Fruit fly (Drosophila melanogaster) whole organism, wandering third instar larva: ENCODE data around the gene Rbsn-5.

ENCODE experiments used
- Myc ChIP-seq: fragments of >200 bp; optimal IDR thresholded peaks from 2 replicates; lab custom pipeline; 2017
- Sp1 ChIP-seq: fragments of 200-800 bp; sonication (Bioruptor generic); optimal IDR thresholded peaks from 3 replicates; lab custom pipeline; 2019; ENCODE audit warnings: missing biosample characterization, mild to moderate bottlenecking, missing genetic modification characterization, moderate library complexity
- br ChIP-seq: fragments of 200-800 bp; sonication (Bioruptor generic); optimal IDR thresholded peaks from 2 replicates; lab custom pipeline; 2016; ENCODE audit warnings: missing biosample characterization, missing genetic modification characterization
- lola ChIP-seq: fragments of >200 bp; optimal IDR thresholded peaks from 2 replicates; lab custom pipeline; 2017; ENCODE audit warnings: missing biosample characterization, missing genetic modification characterization
- psq ChIP-seq: fragments of 200-800 bp; sonication (Bioruptor generic); optimal IDR thresholded peaks from 3 replicates; lab custom pipeline; 2017; ENCODE audit warnings: missing biosample characterization, mild to moderate bottlenecking, missing genetic modification characterization, moderate library complexity
- usp ChIP-seq: fragments of >200 bp; optimal IDR thresholded peaks from 2 replicates; lab custom pipeline; 2017; ENCODE audit warnings: missing biosample characterization, missing genetic modification characterization

DNA sequence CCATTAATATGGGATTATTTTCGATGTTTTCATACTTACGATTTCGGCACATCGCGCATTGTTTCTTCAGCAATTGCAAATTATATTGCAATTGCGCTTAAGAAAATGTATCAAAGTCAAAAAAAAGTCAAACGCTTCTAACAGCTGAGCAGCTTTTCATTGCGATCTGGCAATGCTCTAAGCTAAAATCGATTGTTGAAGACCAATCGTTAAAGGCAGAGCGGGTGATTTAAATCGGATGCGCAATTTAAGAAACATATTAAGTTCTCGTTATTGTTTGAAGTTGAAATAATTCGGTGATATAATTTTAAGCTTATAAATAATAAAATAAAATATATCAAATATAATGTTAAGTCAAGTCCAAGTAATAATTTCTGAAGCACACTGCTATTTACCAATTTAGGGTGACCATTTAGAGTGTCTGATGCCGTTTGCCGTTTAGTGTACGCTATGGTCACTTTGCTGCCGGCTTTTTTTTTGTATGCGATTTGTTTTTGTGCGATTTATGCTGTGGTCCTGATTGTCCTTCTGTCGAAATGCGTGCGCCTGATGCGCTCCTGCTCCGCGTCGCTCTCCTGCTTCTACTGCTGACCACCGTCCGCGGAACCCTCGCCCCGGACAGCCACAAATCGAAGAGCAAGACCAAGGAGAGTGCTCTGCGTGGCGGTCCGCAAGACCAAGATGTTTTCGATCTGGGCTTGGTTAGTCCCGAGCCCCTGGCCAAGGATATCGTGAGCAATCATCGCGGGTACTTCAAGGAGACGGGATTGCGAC lies 37.3 kb downstream of the Rbsn-5 start, which contains the start of the genes CG8475 and CG8460:
- TF ChIP-seq Sp1 (GFP tag; lab: Kevin White, UChicago) (no peak), usp (GFP tag; lab: Kevin White, UChicago) (no peak), lola (GFP tag; lab: Kevin White, UChicago) (no peak), psq (GFP tag; lab: Kevin White, UChicago) (no peak), br (no peak), Myc (lab: Kevin White, UChicago) (no peak)
